Worm (Caenorhabditis elegans): Measurements from ENCODE around the gene scrm-8.
"Not testable (repeated sequence)": the region's sequence is repeated elsewhere in the genome, so short reads cannot be mapped to it uniquely, and the experiment has no call there.

Gene scrm-8

DNA sequence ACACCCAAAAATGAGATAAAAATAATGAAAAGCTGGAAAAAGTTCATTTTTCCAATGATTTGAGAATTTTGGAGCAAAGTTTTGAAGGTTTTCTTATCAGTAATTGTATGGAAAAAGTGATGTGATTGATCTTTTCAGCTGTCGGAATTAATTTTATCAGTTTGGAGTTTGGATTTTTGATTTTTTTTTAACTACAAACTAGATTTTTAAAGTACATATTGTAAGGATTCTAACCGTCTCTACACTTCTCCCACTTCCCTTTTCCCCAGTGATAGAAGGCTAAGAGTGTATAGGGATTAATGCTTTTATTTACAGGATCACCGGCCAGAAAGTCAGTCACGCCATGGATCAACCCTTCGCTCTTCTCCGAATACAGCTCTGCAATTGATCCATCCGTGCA is 38.8 kb upstream of the scrm-8 start, which contains the start of gene F49F1.7:
TSS of gene F49F1.7 (minus strand) at position 101 of the 400 bp plus-strand sequence.
- not testable (repeated sequence) for TF ChIP-seq sma-3 (GFP tag; optimal IDR thresholded peaks at IDR 0.05); nhr-129 (tag; optimal IDR thresholded peaks at IDR 0.05); lin-11 (tag; optimal IDR thresholded peaks at IDR 0.05)

DNA sequence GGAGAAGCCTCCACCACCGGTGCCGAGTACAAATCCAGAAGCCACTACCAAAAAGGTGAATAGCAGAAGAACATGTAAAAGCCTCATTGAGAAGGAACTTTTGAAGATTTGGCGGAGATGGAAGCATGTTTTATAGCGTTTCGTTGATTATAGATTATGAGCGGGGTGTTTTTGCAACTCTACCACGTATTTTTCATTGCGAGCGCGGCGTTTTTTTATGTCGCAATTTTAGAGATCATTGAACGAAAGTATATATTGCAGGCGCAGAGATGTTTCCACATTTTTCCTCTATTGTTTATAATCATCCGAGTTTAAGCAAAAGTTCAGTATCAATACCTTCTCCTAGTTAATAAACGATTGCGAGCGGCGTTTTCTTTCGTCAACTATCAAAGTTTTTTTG is 28.7 kb upstream of the scrm-8 start, which contains the start of gene F49F1.17:
TSS of gene F49F1.17 (minus strand) at position 101 of the 400 bp plus-strand sequence.
- no peak for TF ChIP-seq ztf-4 (tag; optimal IDR thresholded peaks at IDR 0.05)
- no peak for TF ChIP-seq nhr-23 (tag; optimal IDR thresholded peaks at IDR 0.05)

DNA sequence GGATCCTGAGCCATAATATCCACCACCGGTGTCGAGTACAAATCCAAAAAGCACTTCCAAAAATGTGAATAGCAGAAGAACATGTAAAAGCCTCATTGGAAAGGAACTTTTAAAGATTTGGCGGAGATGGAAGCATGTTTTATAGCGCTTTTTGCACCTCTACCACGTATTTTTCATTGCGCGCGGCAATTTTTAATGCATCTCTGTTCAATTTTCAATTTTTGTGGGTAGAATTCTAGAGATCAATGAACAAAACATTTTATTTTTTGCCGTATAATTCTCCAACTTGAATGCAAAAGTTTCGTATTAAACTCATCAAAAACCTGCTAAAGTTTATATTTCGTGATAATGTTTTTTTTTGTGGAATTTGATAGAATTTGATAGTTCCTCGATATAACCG is 27.0 kb upstream of the scrm-8 start, which contains the start of gene F49F1.9:
TSS of gene F49F1.9 (minus strand) at position 101 of the 400 bp plus-strand sequence.
- no peak for TF ChIP-seq gmeb-1 (tag; optimal IDR thresholded peaks at IDR 0.05)
- TF ChIP-seq F13H6.1 (tag; optimal IDR thresholded peaks at IDR 0.05): no peak
- no peak for TF ChIP-seq sma-3 (GFP tag; optimal IDR thresholded peaks at IDR 0.05)
- TF ChIP-seq ama-1 (optimal IDR thresholded peaks at IDR 0.05): no peak
- no peak for TF ChIP-seq nhr-10 (tag; optimal IDR thresholded peaks at IDR 0.05)
- TF ChIP-seq elt-1 (tag; optimal IDR thresholded peaks at IDR 0.05): no peak
- no peak for TF ChIP-seq mdl-1 (tag; optimal IDR thresholded peaks at IDR 0.05)
- no peak for TF ChIP-seq crh-2 (tag; optimal IDR thresholded peaks at IDR 0.05)
- no peak for TF ChIP-seq ceh-82 (tag; optimal IDR thresholded peaks at IDR 0.05)
- TF ChIP-seq ztf-4 (tag; optimal IDR thresholded peaks at IDR 0.05): no peak
- no peak for TF ChIP-seq nhr-129 (tag; optimal IDR thresholded peaks at IDR 0.05)
- no peak for TF ChIP-seq fos-1 (tag; optimal IDR thresholded peaks at IDR 0.05)
- TF ChIP-seq unc-62 (GFP tag; optimal IDR thresholded peaks at IDR 0.05): no peak
- TF ChIP-seq sem-4 (tag; optimal IDR thresholded peaks at IDR 0.05): no peak
- no peak for TF ChIP-seq nhr-25 (tag; optimal IDR thresholded peaks at IDR 0.05)
- TF ChIP-seq mab-5 (tag; optimal IDR thresholded peaks at IDR 0.05): no peak

DNA sequence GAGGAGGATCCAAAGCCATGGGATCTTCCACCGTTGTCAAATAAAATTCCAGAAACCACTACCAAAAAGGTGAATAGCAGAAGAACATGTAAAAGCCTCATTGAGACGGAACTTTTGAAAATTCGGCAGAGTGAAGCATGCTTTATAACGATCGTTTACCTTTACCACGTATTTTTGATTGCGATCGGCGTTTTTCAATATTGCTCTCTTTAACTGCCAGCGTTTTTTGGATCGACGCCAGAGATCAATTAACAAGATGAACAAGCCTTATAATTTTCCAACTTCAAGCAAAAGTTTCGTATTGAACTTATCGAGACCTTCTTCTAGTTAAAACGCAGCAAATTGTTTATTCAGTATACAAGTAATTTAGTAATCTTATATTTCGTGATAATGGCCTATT is 25.5 kb upstream of the scrm-8 start, which contains the start of gene F49F1.10:
TSS of gene F49F1.10 (minus strand) at position 101 of the 400 bp plus-strand sequence.
- TF ChIP-seq mbf-1 (tag; optimal IDR thresholded peaks at IDR 0.05) (no peak), fos-1 (tag; optimal IDR thresholded peaks at IDR 0.05) (no peak), ztf-4 (tag; optimal IDR thresholded peaks at IDR 0.05) (no peak), sma-9 (GFP tag; optimal IDR thresholded peaks at IDR 0.05) (no peak), sma-9 (tag; optimal IDR thresholded peaks at IDR 0.05) (no peak), F13H6.1 (tag; optimal IDR thresholded peaks at IDR 0.05) (no peak)

DNA sequence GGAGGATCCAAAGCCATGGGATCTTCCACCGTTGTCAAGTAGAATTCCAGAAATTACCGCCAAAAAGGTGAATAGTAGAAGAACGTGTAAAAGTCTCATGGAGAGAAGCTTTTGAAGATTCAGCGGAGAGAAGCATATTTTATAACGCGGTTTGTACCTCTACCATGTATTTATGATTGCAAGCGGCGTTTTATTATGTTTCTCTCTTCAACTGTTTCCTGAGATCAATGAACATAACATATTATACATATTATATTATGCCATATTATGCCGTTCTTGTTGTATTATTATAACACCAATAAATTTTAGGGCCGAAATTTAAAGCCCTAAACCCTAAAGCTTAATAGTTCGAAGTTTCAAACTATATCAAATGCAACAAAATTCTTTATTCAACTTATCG is 24.2 kb upstream of the scrm-8 start, which contains the start of gene F49F1.18:
TSS of gene F49F1.18 (minus strand) at position 101 of the 400 bp plus-strand sequence.
- no peak for TF ChIP-seq egl-27 (tag; optimal IDR thresholded peaks at IDR 0.05)
- TF ChIP-seq nhr-12 (tag; optimal IDR thresholded peaks at IDR 0.05): no peak
- TF ChIP-seq nhr-237 (tag; optimal IDR thresholded peaks at IDR 0.05): no peak
- no peak for TF ChIP-seq unc-39 (tag; optimal IDR thresholded peaks at IDR 0.05)
- no peak for TF ChIP-seq sem-4 (tag; optimal IDR thresholded peaks at IDR 0.05)

DNA sequence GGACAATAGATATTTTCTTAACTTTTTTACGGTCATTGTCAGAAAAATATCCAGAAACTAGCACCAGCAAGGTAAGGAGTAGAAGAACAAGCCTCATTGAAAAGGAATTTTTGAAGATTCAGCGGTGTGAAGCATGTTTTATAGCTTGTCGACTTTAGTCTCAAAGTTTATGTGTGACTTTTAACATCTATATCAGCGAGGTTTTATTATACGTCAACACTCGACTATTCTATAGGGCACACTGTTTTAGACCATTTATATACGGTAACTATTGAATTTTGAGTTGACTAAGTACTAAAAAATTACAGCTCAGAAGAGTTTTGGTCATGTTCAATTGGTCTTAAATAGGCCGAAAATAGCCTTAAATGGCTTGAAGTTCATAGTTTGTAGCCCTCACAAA is 23.2 kb upstream of the scrm-8 start, which contains the start of gene F49F1.11:
TSS of gene F49F1.11 (minus strand) at position 101 of the 400 bp plus-strand sequence.
- TF ChIP-seq nhr-237 (tag; optimal IDR thresholded peaks at IDR 0.05) (no peak), ceh-16 (tag; optimal IDR thresholded peaks at IDR 0.05) (no peak), gmeb-1 (tag; optimal IDR thresholded peaks at IDR 0.05) (no peak), mbf-1 (tag; optimal IDR thresholded peaks at IDR 0.05) (no peak), R02D3.7 (tag; optimal IDR thresholded peaks at IDR 0.05) (no peak), blmp-1 (tag; optimal IDR thresholded peaks at IDR 0.05; ENCODE audit: insufficient read depth) (no peak), peb-1 (tag; optimal IDR thresholded peaks at IDR 0.05) (no peak), snpc-4 (tag; optimal IDR thresholded peaks at IDR 0.05) (no peak), ztf-11 (tag; optimal IDR thresholded peaks at IDR 0.05) (no peak), ztf-4 (tag; optimal IDR thresholded peaks at IDR 0.05) (no peak), nhr-21 (tag; optimal IDR thresholded peaks at IDR 0.05) (no peak), nhr-6 (tag; optimal IDR thresholded peaks at IDR 0.05) (no peak), zag-1 (tag; optimal IDR thresholded peaks at IDR 0.05) (no peak), nhr-129 (tag; optimal IDR thresholded peaks at IDR 0.05) (no peak)

Data from whole organism, L2 larva.